Worm (Caenorhabditis elegans) whole organism, young adult: ENCODE data around the gene T19H12.2.

Experiments used
- attf-3 ChIP-seq: fragments of 200-800 bp; sonication (Bioruptor generic); conservative IDR thresholded peaks from 2 replicates; pipeline ENCODE4 v1.3.6; 2022; ENCODE audit warnings: missing genetic modification reagents, missing genetic modification characterization, missing compliant biosample characterization
- cebp-1 ChIP-seq, 2 experiments: fragments of 200-800 bp in 1 of 2; sonication (Bioruptor generic) in 1 of 2; sonication (generic microtip) in 1 of 2; IDR thresholded peaks in 1 of 2; optimal IDR thresholded peaks in 1 of 2; 2 replicates each; pipeline versions ENCODE4 v1.3.6 to Lab custom; 2017 to 2022; ENCODE audit warnings: missing compliant biosample characterization in 2 of 2, missing genetic modification characterization in 2 of 2, mild to moderate bottlenecking in 1 of 2, missing genetic modification reagents in 1 of 2, moderate library complexity in 1 of 2
- ets-4 ChIP-seq: fragments of 200-800 bp; sonication (Bioruptor generic); optimal IDR thresholded peaks from 2 replicates; lab custom pipeline; 2018; ENCODE audit warnings: mild to moderate bottlenecking, missing genetic modification characterization, missing compliant biosample characterization
- hsf-1 ChIP-seq: fragments of 200-800 bp; sonication (Bioruptor generic); IDR thresholded peaks from 2 replicates; pipeline ENCODE4 v1.3.6; 2022; ENCODE audit warnings: missing genetic modification reagents, missing genetic modification characterization, missing compliant biosample characterization
- lag-1 ChIP-seq: fragments of 200-800 bp; sonication (Bioruptor generic); IDR thresholded peaks from 2 replicates; pipeline ENCODE4 v1.3.6; 2022; ENCODE audit warnings: missing genetic modification reagents, missing genetic modification characterization, missing compliant biosample characterization
- nhr-80 ChIP-seq: sonication (generic microtip); optimal IDR thresholded peaks from 2 replicates; lab custom pipeline; 2016; ENCODE audit warnings: missing genetic modification characterization, missing compliant biosample characterization
- nhr-90 ChIP-seq: sonication (generic microtip); optimal IDR thresholded peaks from 2 replicates; lab custom pipeline; 2016; ENCODE audit warnings: missing genotype, mild to moderate bottlenecking, missing genetic modification characterization, missing compliant biosample characterization
- rec-8 ChIP-seq, 2 experiments: sonication (generic microtip); optimal IDR thresholded peaks; 2 replicates each; lab custom pipeline; 2016; ENCODE audit warnings: mild to moderate bottlenecking in 2 of 2, missing genetic modification characterization in 2 of 2, missing genetic modification reagents in 2 of 2, missing genotype in 2 of 2, missing biosample characterization in 1 of 2, missing compliant biosample characterization in 1 of 2, moderate library complexity in 1 of 2
- snpc-3.4 ChIP-seq: sonication (generic microtip); optimal IDR thresholded peaks from 2 replicates; lab custom pipeline; 2017; ENCODE audit warnings: missing genetic modification characterization, mild to moderate bottlenecking, missing compliant biosample characterization, antibody characterized with exemption, moderate library complexity, missing genotype, missing genetic modification reagents
- snpc-4 ChIP-seq, 5 experiments: fragments of 150-350 bp in 1 of 5; sonication (generic microtip) in 4 of 5; optimal IDR thresholded peaks; 2 replicates each; lab custom pipeline; 2014 to 2018; ENCODE audit warnings: missing genetic modification characterization in 5 of 5, missing biosample characterization in 3 of 5, antibody characterized with exemption in 2 of 5, mild to moderate bottlenecking in 2 of 5, missing compliant biosample characterization in 2 of 5, missing genotype in 2 of 5, moderate library complexity in 2 of 5, missing genetic modification reagents in 1 of 5
- unc-130 ChIP-seq: sonication (generic microtip); optimal IDR thresholded peaks from 2 replicates; lab custom pipeline; 2016; ENCODE audit warnings: missing genetic modification reagents, missing genetic modification characterization, missing compliant biosample characterization
- unc-62 ChIP-seq: fragments of 150-350 bp; optimal IDR thresholded peaks from 2 replicates; lab custom pipeline; 2014; ENCODE audit warnings: missing biosample characterization, missing genetic modification reagents, missing genetic modification characterization

- TF ChIP-seq unc-62: no peak
- TF ChIP-seq snpc-4 (GFP tag; optimal IDR thresholded peaks at IDR 0.05; lab: Kevin White, UChicago): no peak
- no peak for TF ChIP-seq snpc-4 (tag; optimal IDR thresholded peaks at IDR 0.05; lab: Kevin White, UChicago)
- no peak for TF ChIP-seq snpc-3.4 (tag; lab: Kevin White, UChicago)
- TF ChIP-seq attf-3 (GFP tag; lab: Robert Waterston, UW): no peak
- no peak for TF ChIP-seq ets-4
- no peak for TF ChIP-seq nhr-90 (tag; lab: Kevin White, UChicago)
- TF ChIP-seq lag-1: no peak
- no peak for TF ChIP-seq hsf-1 (GFP tag; lab: Robert Waterston, UW)
- no peak for TF ChIP-seq nhr-80 (tag; lab: Kevin White, UChicago)
- TF ChIP-seq unc-130 (GFP tag; lab: Kevin White, UChicago): no peak
- no peak for TF ChIP-seq cebp-1 (GFP tag; IDR thresholded peaks at IDR 0.05; lab: Robert Waterston, UW)
- TF ChIP-seq cebp-1 (tag; optimal IDR thresholded peaks at IDR 0.05; lab: Kevin White, UChicago): no peak
- TF ChIP-seq rec-8 (tag; optimal IDR thresholded peaks at IDR 0.05; lab: Kevin White, UChicago): no peak
Measured at ce11 chrV:4933268-4933667, 43.0 kb downstream of the T19H12.2 start.
